Fruit fly (Drosophila melanogaster) whole organism, embryonic: ENCODE results near the gene CG13252.
A peak's percentile ranks its signal among the peaks of the same experiment; 100 is the strongest.

Source experiments
- Bdp1 ChIP-seq: fragments of 200-800 bp; sonication (Bioruptor generic); optimal IDR thresholded peaks from 3 replicates; lab custom pipeline; 2016; ENCODE audit warnings: missing biosample characterization, missing genetic modification characterization
- CG10267 ChIP-seq: fragments of 200-800 bp; sonication (Bioruptor generic); optimal IDR thresholded peaks from 2 replicates; lab custom pipeline; 2018; ENCODE audit warnings: missing biosample characterization, mild to moderate bottlenecking, missing genetic modification characterization, moderate library complexity
- CG12744 ChIP-seq: fragments of 200-800 bp; sonication (Bioruptor generic); optimal IDR thresholded peaks from 2 replicates; lab custom pipeline; 2016; ENCODE audit warnings: missing biosample characterization, missing genetic modification characterization
- CG14710 ChIP-seq: fragments of 200-800 bp; sonication (Bioruptor generic); optimal IDR thresholded peaks from 3 replicates; lab custom pipeline; 2019; ENCODE audit warnings: missing biosample characterization, mild to moderate bottlenecking, missing genetic modification characterization, moderate library complexity
- CG14860 ChIP-seq: fragments of 200-800 bp; sonication (Bioruptor generic); IDR thresholded peaks from 3 replicates; pipeline ENCODE4 v1.3.6; 2022; ENCODE audit warnings: missing biosample characterization, missing genetic modification characterization; ENCODE audit not compliant: partially characterized antibody
- CG16779 ChIP-seq: fragments of 200-800 bp; sonication (Bioruptor generic); IDR thresholded peaks from 2 replicates; pipeline ENCODE4 v1.3.6; 2022; ENCODE audit warnings: missing biosample characterization, missing genetic modification characterization
- CG17328 ChIP-seq: fragments of 200-800 bp; sonication (Bioruptor generic); IDR thresholded peaks from 2 replicates; pipeline ENCODE4 v1.3.6; 2022; ENCODE audit warnings: missing biosample characterization, missing genetic modification characterization
- CG17361 ChIP-seq: fragments of 200-800 bp; sonication (Bioruptor generic); IDR thresholded peaks from 3 replicates; pipeline ENCODE4 v1.3.6; 2022; ENCODE audit warnings: missing biosample characterization, missing genetic modification characterization
- CG17385 ChIP-seq: fragments of 200-800 bp; sonication (Bioruptor generic); optimal IDR thresholded peaks from 3 replicates; lab custom pipeline; 2018; ENCODE audit warnings: missing biosample characterization, mild to moderate bottlenecking, missing genetic modification characterization
- CG17829 ChIP-seq: fragments of 200-800 bp; optimal IDR thresholded peaks from 2 replicates; lab custom pipeline; 2019; ENCODE audit warnings: missing biosample characterization, mild to moderate bottlenecking, missing genetic modification characterization, moderate library complexity
- CG18476 ChIP-seq: fragments of 200-800 bp; sonication (Bioruptor generic); optimal IDR thresholded peaks from 2 replicates; lab custom pipeline; 2016; ENCODE audit warnings: missing biosample characterization, mild to moderate bottlenecking, missing genetic modification characterization
- CG2712 ChIP-seq: fragments of 200-800 bp; optimal IDR thresholded peaks from 3 replicates; lab custom pipeline; 2019; ENCODE audit warnings: missing biosample characterization, mild to moderate bottlenecking, missing genetic modification characterization, moderate library complexity
- CG31441 ChIP-seq: fragments of 200-800 bp; sonication (Bioruptor generic); IDR thresholded peaks from 2 replicates; pipeline ENCODE4 v1.3.6; 2022; ENCODE audit warnings: missing biosample characterization, missing genetic modification characterization
- CG3407 ChIP-seq: fragments of 200-800 bp; sonication (Bioruptor generic); optimal IDR thresholded peaks from 2 replicates; lab custom pipeline; 2018; ENCODE audit warnings: missing biosample characterization, mild to moderate bottlenecking, missing genetic modification characterization
- CG6791 ChIP-seq: fragments of 200-800 bp; sonication (Bioruptor generic); IDR thresholded peaks from 3 replicates; pipeline ENCODE4 v1.3.6; 2022; ENCODE audit warnings: missing biosample characterization, missing genetic modification characterization; ENCODE audit not compliant: partially characterized antibody
- CG7271 ChIP-seq: fragments of 200-800 bp; sonication (Bioruptor generic); optimal IDR thresholded peaks from 2 replicates; lab custom pipeline; 2018; ENCODE audit warnings: missing biosample characterization, mild to moderate bottlenecking, missing genetic modification characterization, moderate library complexity
- CG8089 ChIP-seq: fragments of 200-800 bp; sonication (Bioruptor generic); optimal IDR thresholded peaks from 3 replicates; lab custom pipeline; 2016; ENCODE audit warnings: missing biosample characterization, missing genetic modification characterization
- CG8924 ChIP-seq: fragments of 200-800 bp; optimal IDR thresholded peaks from 3 replicates; lab custom pipeline; 2019; ENCODE audit warnings: missing biosample characterization, mild to moderate bottlenecking, missing genetic modification characterization, moderate library complexity
- Dll ChIP-seq: fragments of 200-800 bp; sonication (Bioruptor generic); IDR thresholded peaks from 4 replicates; pipeline ENCODE4 v1.3.6; 2022; ENCODE audit warnings: missing biosample characterization, missing genetic modification characterization; ENCODE audit not compliant: partially characterized antibody
- GATAe ChIP-seq: fragments of 200-800 bp; sonication (Bioruptor generic); conservative IDR thresholded peaks from 2 replicates; pipeline ENCODE4 v1.3.6; 2022; ENCODE audit warnings: missing biosample characterization, missing genetic modification characterization
- Hr3 ChIP-seq: fragments of 200-800 bp; sonication (Bioruptor generic); optimal IDR thresholded peaks from 3 replicates; lab custom pipeline; 2016; ENCODE audit warnings: missing biosample characterization, missing genetic modification characterization
- Lim3 ChIP-seq: fragments of 200-800 bp; sonication (Bioruptor generic); IDR thresholded peaks from 2 replicates; pipeline ENCODE4 v1.3.6; 2022; ENCODE audit warnings: missing biosample characterization, missing genetic modification characterization
- Mes4 ChIP-seq: fragments of 200-800 bp; sonication (Bioruptor generic); optimal IDR thresholded peaks from 2 replicates; lab custom pipeline; 2016; ENCODE audit warnings: missing biosample characterization, missing genetic modification characterization
- NK7.1 ChIP-seq: fragments of 200-800 bp; sonication (Bioruptor generic); optimal IDR thresholded peaks from 3 replicates; lab custom pipeline; 2016; ENCODE audit warnings: missing biosample characterization, missing genetic modification characterization
- Ptx1 ChIP-seq: fragments of 200-800 bp; sonication (Bioruptor generic); IDR thresholded peaks from 2 replicates; pipeline ENCODE4 v1.3.6; 2022; ENCODE audit warnings: missing biosample characterization, missing genetic modification characterization
- Taf1 ChIP-seq: fragments of 200-800 bp; sonication (Bioruptor generic); IDR thresholded peaks from 2 replicates; pipeline ENCODE4 v1.3.6; 2022; ENCODE audit warnings: missing biosample characterization, missing genetic modification characterization
- ab ChIP-seq: fragments of 200-800 bp; sonication (Bioruptor generic); optimal IDR thresholded peaks from 2 replicates; lab custom pipeline; 2016; ENCODE audit warnings: missing biosample characterization, missing genetic modification characterization
- chif ChIP-seq, 2 experiments: fragments of 200-800 bp; sonication (Bioruptor generic); optimal IDR thresholded peaks; 3 replicates each; lab custom pipeline; 2016; ENCODE audit warnings: missing biosample characterization in 2 of 2, missing genetic modification characterization in 2 of 2
- dmrt11E ChIP-seq: fragments of 200-800 bp; sonication (Bioruptor generic); optimal IDR thresholded peaks from 3 replicates; lab custom pipeline; 2018; ENCODE audit warnings: missing biosample characterization, mild to moderate bottlenecking, missing genetic modification characterization, moderate library complexity
- en ChIP-seq: fragments of 200-800 bp; sonication (Bioruptor generic); optimal IDR thresholded peaks from 2 replicates; lab custom pipeline; 2016; ENCODE audit warnings: missing biosample characterization, missing genetic modification characterization
- ham ChIP-seq: fragments of 200-800 bp; sonication (Bioruptor generic); IDR thresholded peaks from 2 replicates; pipeline ENCODE4 v1.3.6; 2022; ENCODE audit warnings: missing biosample characterization, missing genetic modification characterization
- maf-S ChIP-seq: fragments of 200-800 bp; sonication (Bioruptor generic); optimal IDR thresholded peaks from 2 replicates; lab custom pipeline; 2016; ENCODE audit warnings: missing biosample characterization, missing genetic modification characterization
- nmo ChIP-seq: fragments of 200-800 bp; sonication (Bioruptor generic); optimal IDR thresholded peaks from 2 replicates; lab custom pipeline; 2018; ENCODE audit warnings: missing biosample characterization, mild to moderate bottlenecking, missing genetic modification characterization, moderate library complexity
- nom ChIP-seq: fragments of 200-800 bp; sonication (Bioruptor generic); optimal IDR thresholded peaks from 2 replicates; lab custom pipeline; 2017; ENCODE audit warnings: missing biosample characterization, missing genetic modification characterization, mild to moderate bottlenecking, moderate library complexity, missing genetic modification reagents
- pb ChIP-seq: fragments of 200-800 bp; sonication (Bioruptor generic); optimal IDR thresholded peaks from 3 replicates; lab custom pipeline; 2016; ENCODE audit warnings: missing biosample characterization, missing genetic modification characterization
- stwl ChIP-seq: fragments of 200-800 bp; sonication (Bioruptor generic); optimal IDR thresholded peaks from 3 replicates; lab custom pipeline; 2018; ENCODE audit warnings: missing biosample characterization, mild to moderate bottlenecking, missing genetic modification characterization, moderate library complexity
- yki ChIP-seq: fragments of >200 bp; optimal IDR thresholded peaks from 3 replicates; lab custom pipeline; 2018
- zf30C ChIP-seq: fragments of 200-800 bp; sonication (Bioruptor generic); optimal IDR thresholded peaks from 3 replicates; lab custom pipeline; 2018; ENCODE audit warnings: missing biosample characterization, mild to moderate bottlenecking, missing genetic modification characterization
- zfh1 ChIP-seq: fragments of 200-800 bp; sonication (Bioruptor generic); IDR thresholded peaks from 3 replicates; pipeline ENCODE4 v1.3.6; 2022; ENCODE audit warnings: missing biosample characterization, missing genetic modification characterization

CG13252 gene

DNA sequence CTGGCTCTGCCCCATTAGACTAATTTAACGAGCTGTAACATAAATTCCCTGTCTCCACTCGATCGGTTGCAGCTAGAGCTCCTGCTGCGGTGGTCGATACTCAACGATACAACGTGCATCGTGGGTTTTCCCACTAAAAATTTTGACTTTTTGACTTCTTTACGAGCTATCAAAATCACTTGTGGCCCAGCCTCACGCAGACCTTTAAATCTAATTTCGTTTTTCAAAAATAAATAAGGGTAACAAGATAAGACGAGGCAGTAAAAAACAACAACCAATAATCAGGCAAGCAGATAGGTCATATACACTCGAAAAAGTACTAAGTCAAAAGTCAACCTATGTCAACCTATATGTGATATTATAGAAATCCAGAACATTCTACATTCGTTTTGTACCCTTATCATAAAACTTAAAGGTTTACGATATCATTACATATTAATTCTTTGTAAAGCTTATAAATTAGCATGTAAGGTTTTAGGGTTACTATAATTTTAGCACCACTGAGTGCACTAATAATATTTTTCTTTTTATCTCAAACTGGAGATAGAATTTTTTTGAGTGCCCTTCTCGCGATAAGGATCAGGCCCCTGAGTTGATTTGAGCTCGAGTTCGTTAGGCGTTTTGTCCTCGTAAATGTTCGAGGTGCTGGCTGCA, 43.1 kb upstream of the CG13252 start (continued):
- TF ChIP-seq CG8089 (GFP tag; lab: Kevin White, UChicago): no peak
- no peak for TF ChIP-seq yki
- TF ChIP-seq dmrt11E (tag; lab: Kevin White, UChicago): peak; percentile 77
- TF ChIP-seq CG17361 (GFP tag; lab: Robert Waterston, UW): 0 out of 3 replicates have a peak, but pooled peaks have one; percentile 35
- no peak for TF ChIP-seq Mes4 (GFP tag; lab: Kevin White, UChicago)
- TF ChIP-seq CG12744: no peak
- TF ChIP-seq CG14710 (tag; lab: Kevin White, UChicago): peak; percentile 36
- TF ChIP-seq Ptx1 (GFP tag; lab: Robert Waterston, UW): no peak
- TF ChIP-seq zf30C: peak; percentile 89
- TF ChIP-seq CG18476: no peak
- peak; percentile 64 for TF ChIP-seq CG2712 (tag; lab: Kevin White, UChicago)
- TF ChIP-seq maf-S: no peak
- TF ChIP-seq stwl (tag; lab: Kevin White, UChicago): no peak
- TF ChIP-seq CG17328 (GFP tag; lab: Robert Waterston, UW): no peak
- TF ChIP-seq CG10267 (tag; lab: Kevin White, UChicago): peak; percentile 18
- peak in 1 of 2 experiments; percentile 31 for TF ChIP-seq chif (GFP tag; optimal IDR thresholded peaks at IDR 0.05; lab: Kevin White, UChicago)
- TF ChIP-seq Taf1 (GFP tag; lab: Robert Waterston, UW): no peak
- 0 out of 2 replicates have a peak, but pooled peaks have one; percentile 9 for TF ChIP-seq CG31441
- no peak for TF ChIP-seq Hr3 (GFP tag; lab: Kevin White, UChicago)
- peak; percentile 33 for TF ChIP-seq CG8924 (tag; lab: Kevin White, UChicago)
- peak; percentile 45 for TF ChIP-seq CG17829 (tag; lab: Kevin White, UChicago)
- no peak for TF ChIP-seq CG14860 (GFP tag; lab: Robert Waterston, UW)
- 0 out of 3 replicates have a peak, but pooled peaks have one; percentile 19 for TF ChIP-seq zfh1
- TF ChIP-seq CG3407 (GFP tag; lab: Kevin White, UChicago): no peak
- TF ChIP-seq en (GFP tag; lab: Kevin White, UChicago): no peak
- TF ChIP-seq ab (GFP tag; lab: Kevin White, UChicago): no peak
- no peak for TF ChIP-seq Bdp1 (GFP tag; lab: Kevin White, UChicago)
- no peak for TF ChIP-seq Dll (GFP tag; lab: Robert Waterston, UW)
- no peak for TF ChIP-seq ham (GFP tag; lab: Robert Waterston, UW)
- TF ChIP-seq CG16779: no peak
- TF ChIP-seq nmo (GFP tag; lab: Kevin White, UChicago): peak; percentile 1
- no peak for TF ChIP-seq GATAe (GFP tag; lab: Robert Waterston, UW)
- no peak for TF ChIP-seq CG7271 (tag; lab: Kevin White, UChicago)
- no peak for TF ChIP-seq pb (GFP tag; lab: Kevin White, UChicago)
- TF ChIP-seq CG17385: no peak
- no peak for TF ChIP-seq NK7.1 (GFP tag; lab: Kevin White, UChicago)
- TF ChIP-seq Lim3 (GFP tag; lab: Robert Waterston, UW): no peak

DNA sequence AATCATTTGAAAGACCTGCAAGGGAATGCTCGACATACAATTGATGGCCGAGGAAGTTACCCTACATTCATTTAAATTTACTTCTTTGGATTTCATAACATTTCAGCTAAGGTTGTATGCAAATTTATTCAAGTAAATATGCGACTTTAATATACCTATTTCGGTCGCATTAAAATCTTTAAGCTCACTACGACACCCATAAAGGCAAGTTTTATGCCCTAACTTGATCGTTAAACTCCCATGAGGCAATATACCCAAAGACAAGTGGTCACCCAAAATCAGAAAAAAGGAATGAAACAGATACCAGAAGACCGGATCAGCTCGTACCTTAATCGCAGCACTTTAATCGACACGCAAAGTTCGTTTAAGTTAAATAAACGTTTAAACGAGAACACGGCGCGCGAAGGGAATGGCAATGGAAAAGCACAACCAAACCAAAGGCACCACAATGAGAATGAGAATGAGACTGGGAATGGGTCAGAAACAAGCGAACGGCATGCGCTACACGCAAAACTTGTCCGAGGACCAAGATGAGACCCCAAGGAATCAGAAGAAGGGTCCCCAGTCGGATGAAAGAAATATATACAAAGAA, 42.1 kb upstream of the CG13252 start:
- peak; percentile 5 for TF ChIP-seq nom (GFP tag; lab: Kevin White, UChicago)
- no peak for TF ChIP-seq CG6791
